Worm (Caenorhabditis elegans) whole organism, young adult: ENCODE data around the gene F55G7.4.

Experiments used
- B0019.2 ChIP-seq: fragments of 200-800 bp; sonication (Bioruptor generic); conservative IDR thresholded peaks from 2 replicates; pipeline ENCODE4 v1.3.6; 2022; ENCODE audit warnings: missing genetic modification reagents, missing genetic modification characterization, missing compliant biosample characterization
- B0035.1 ChIP-seq: sonication (generic microtip); optimal IDR thresholded peaks from 2 replicates; lab custom pipeline; 2016; ENCODE audit warnings: missing genetic modification characterization, mild to moderate bottlenecking, missing compliant biosample characterization, missing genotype, missing genetic modification reagents
- B0336.3 ChIP-seq: fragments of 200-800 bp; sonication (Bioruptor generic); IDR thresholded peaks from 2 replicates; pipeline ENCODE4 v1.3.6; 2022; ENCODE audit warnings: missing genetic modification characterization, missing compliant biosample characterization
- F49E8.2 ChIP-seq: sonication (generic microtip); optimal IDR thresholded peaks from 3 replicates; lab custom pipeline; 2017; ENCODE audit warnings: missing genetic modification characterization, mild to moderate bottlenecking, missing compliant biosample characterization, antibody characterized with exemption, moderate library complexity; ENCODE audit not compliant: insufficient read depth
- ZK185.1 ChIP-seq: sonication (generic microtip); optimal IDR thresholded peaks from 2 replicates; lab custom pipeline; 2016; ENCODE audit warnings: mild to moderate bottlenecking, missing genetic modification characterization, missing compliant biosample characterization; ENCODE audit not compliant: poor library complexity, severe bottlenecking
- aptf-3 ChIP-seq: fragments of 200-800 bp; sonication (Bioruptor generic); IDR thresholded peaks from 2 replicates; pipeline ENCODE4 v1.3.6; 2022; ENCODE audit warnings: missing genetic modification characterization, missing compliant biosample characterization
- attf-3 ChIP-seq: fragments of 200-800 bp; sonication (Bioruptor generic); conservative IDR thresholded peaks from 2 replicates; pipeline ENCODE4 v1.3.6; 2022; ENCODE audit warnings: missing genetic modification reagents, missing genetic modification characterization, missing compliant biosample characterization
- cebp-1 ChIP-seq, 2 experiments: fragments of 200-800 bp in 1 of 2; sonication (Bioruptor generic) in 1 of 2; sonication (generic microtip) in 1 of 2; IDR thresholded peaks in 1 of 2; optimal IDR thresholded peaks in 1 of 2; 2 replicates each; pipeline versions ENCODE4 v1.3.6 to Lab custom; 2017 to 2022; ENCODE audit warnings: missing compliant biosample characterization in 2 of 2, missing genetic modification characterization in 2 of 2, mild to moderate bottlenecking in 1 of 2, missing genetic modification reagents in 1 of 2, moderate library complexity in 1 of 2
- die-1 ChIP-seq: sonication (generic microtip); optimal IDR thresholded peaks from 2 replicates; lab custom pipeline; 2016; ENCODE audit warnings: missing genotype, mild to moderate bottlenecking, missing genetic modification characterization, missing compliant biosample characterization
- ekl-4 ChIP-seq: fragments of 200-800 bp; sonication (Bioruptor generic); IDR thresholded peaks from 2 replicates; pipeline ENCODE4 v1.3.6; 2022; ENCODE audit warnings: missing genetic modification reagents, missing genetic modification characterization, missing compliant biosample characterization
- ets-4 ChIP-seq: fragments of 200-800 bp; sonication (Bioruptor generic); optimal IDR thresholded peaks from 2 replicates; lab custom pipeline; 2018; ENCODE audit warnings: mild to moderate bottlenecking, missing genetic modification characterization, missing compliant biosample characterization
- gei-17 ChIP-seq: fragments of 200-800 bp; sonication (Bioruptor generic); optimal IDR thresholded peaks from 2 replicates; lab custom pipeline; 2018; ENCODE audit warnings: mild to moderate bottlenecking, missing genetic modification characterization, missing compliant biosample characterization
- hrde-1 ChIP-seq: sonication (generic microtip); optimal IDR thresholded peaks from 2 replicates; lab custom pipeline; 2016; ENCODE audit warnings: missing genetic modification characterization, mild to moderate bottlenecking, missing compliant biosample characterization, moderate library complexity, missing genotype, missing genetic modification reagents, borderline replicate concordance
- lag-1 ChIP-seq: fragments of 200-800 bp; sonication (Bioruptor generic); IDR thresholded peaks from 2 replicates; pipeline ENCODE4 v1.3.6; 2022; ENCODE audit warnings: missing genetic modification reagents, missing genetic modification characterization, missing compliant biosample characterization
- lin-26 ChIP-seq: fragments of 200-800 bp; sonication (Bioruptor generic); IDR thresholded peaks from 2 replicates; pipeline ENCODE4 v1.3.6; 2022; ENCODE audit warnings: missing genetic modification reagents, missing genetic modification characterization, missing compliant biosample characterization
- lin-35 ChIP-seq, 3 experiments: fragments of 150-350 bp in 2 of 3; sonication (generic microtip) in 1 of 3; optimal IDR thresholded peaks; 2 replicates each; lab custom pipeline; 2014 to 2018; ENCODE audit warnings: missing biosample characterization in 3 of 3, missing genetic modification characterization in 3 of 3, missing genetic modification reagents in 3 of 3
- lin-40 ChIP-seq: sonication (generic microtip); optimal IDR thresholded peaks from 2 replicates; lab custom pipeline; 2016; ENCODE audit warnings: missing genetic modification characterization, mild to moderate bottlenecking, missing compliant biosample characterization, missing genotype, missing genetic modification reagents
- nfya-1 ChIP-seq: sonication (generic microtip); optimal IDR thresholded peaks from 2 replicates; lab custom pipeline; 2017; ENCODE audit warnings: antibody characterized with exemption, missing compliant biosample characterization, missing genetic modification characterization, borderline replicate concordance; ENCODE audit not compliant: insufficient read depth
- nfya-2 ChIP-seq: fragments of 200-800 bp; sonication (Bioruptor generic); IDR thresholded peaks from 2 replicates; pipeline ENCODE4 v1.3.6; 2022; ENCODE audit warnings: missing genetic modification reagents, missing genetic modification characterization, missing compliant biosample characterization
- nfyb-1 ChIP-seq: fragments of 200-800 bp; sonication (Bioruptor generic); IDR thresholded peaks from 2 replicates; pipeline ENCODE4 v1.3.6; 2022; ENCODE audit warnings: missing genetic modification reagents, missing genetic modification characterization, missing compliant biosample characterization
- nhr-120 ChIP-seq: fragments of 200-800 bp; sonication (Bioruptor generic); IDR thresholded peaks from 2 replicates; pipeline ENCODE4 v1.3.6; 2022; ENCODE audit warnings: missing genetic modification characterization, missing compliant biosample characterization
- nhr-80 ChIP-seq: sonication (generic microtip); optimal IDR thresholded peaks from 2 replicates; lab custom pipeline; 2016; ENCODE audit warnings: missing genetic modification characterization, missing compliant biosample characterization
- nhr-90 ChIP-seq: sonication (generic microtip); optimal IDR thresholded peaks from 2 replicates; lab custom pipeline; 2016; ENCODE audit warnings: missing genotype, mild to moderate bottlenecking, missing genetic modification characterization, missing compliant biosample characterization
- pbrm-1 ChIP-seq: fragments of 200-800 bp; sonication (Bioruptor generic); IDR thresholded peaks from 2 replicates; pipeline ENCODE4 v1.3.6; 2022; ENCODE audit warnings: missing genetic modification reagents, missing genetic modification characterization, missing compliant biosample characterization
- repo-1 ChIP-seq: sonication (generic microtip); optimal IDR thresholded peaks from 2 replicates; lab custom pipeline; 2017; ENCODE audit warnings: mild to moderate bottlenecking, missing genetic modification characterization, missing compliant biosample characterization
- somi-1 ChIP-seq: fragments of 200-800 bp; sonication (Bioruptor generic); optimal IDR thresholded peaks from 2 replicates; lab custom pipeline; 2018; ENCODE audit warnings: mild to moderate bottlenecking, missing genetic modification characterization, missing compliant biosample characterization
- tlf-1 ChIP-seq: fragments of 200-800 bp; sonication (Bioruptor generic); optimal IDR thresholded peaks from 2 replicates; lab custom pipeline; 2018; ENCODE audit warnings: mild to moderate bottlenecking, missing genetic modification characterization, missing compliant biosample characterization
- xnd-1 ChIP-seq: sonication (generic microtip); optimal IDR thresholded peaks from 2 replicates; lab custom pipeline; 2016; ENCODE audit warnings: missing genotype, missing genetic modification reagents, missing genetic modification characterization, missing compliant biosample characterization
- zim-3 ChIP-seq: sonication (generic microtip); optimal IDR thresholded peaks from 2 replicates; lab custom pipeline; 2017; ENCODE audit warnings: mild to moderate bottlenecking, missing genetic modification characterization, moderate library complexity, missing compliant biosample characterization
- ztf-28 ChIP-seq: fragments of 200-800 bp; sonication (Bioruptor generic); IDR thresholded peaks from 2 replicates; pipeline ENCODE4 v1.3.6; 2022; ENCODE audit warnings: missing genetic modification reagents, missing genetic modification characterization, missing compliant biosample characterization

F55G7.4 gene

DNA sequence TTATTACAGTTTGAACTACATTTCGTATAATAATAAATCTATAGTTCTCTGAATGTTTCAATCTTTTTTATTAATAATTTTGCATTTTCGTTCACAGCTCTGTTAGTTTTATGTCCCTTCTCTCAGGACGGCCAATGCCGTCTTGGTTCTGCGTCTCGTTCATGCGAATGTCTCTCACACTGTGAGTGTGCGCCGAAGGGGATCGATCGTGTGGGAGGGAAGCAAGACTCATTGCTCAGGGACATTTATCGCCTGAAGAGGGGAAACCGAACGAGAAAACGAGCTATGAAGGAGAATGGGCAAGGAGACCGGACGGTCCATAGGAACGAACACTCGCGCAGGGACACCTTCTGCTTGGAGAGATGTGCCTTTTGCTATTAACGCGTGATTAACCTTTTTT, 28.7 kb upstream of the F55G7.4 start:
- TF ChIP-seq B0035.1 (tag; lab: Kevin White, UChicago), result no peak
- no peak for TF ChIP-seq pbrm-1

DNA sequence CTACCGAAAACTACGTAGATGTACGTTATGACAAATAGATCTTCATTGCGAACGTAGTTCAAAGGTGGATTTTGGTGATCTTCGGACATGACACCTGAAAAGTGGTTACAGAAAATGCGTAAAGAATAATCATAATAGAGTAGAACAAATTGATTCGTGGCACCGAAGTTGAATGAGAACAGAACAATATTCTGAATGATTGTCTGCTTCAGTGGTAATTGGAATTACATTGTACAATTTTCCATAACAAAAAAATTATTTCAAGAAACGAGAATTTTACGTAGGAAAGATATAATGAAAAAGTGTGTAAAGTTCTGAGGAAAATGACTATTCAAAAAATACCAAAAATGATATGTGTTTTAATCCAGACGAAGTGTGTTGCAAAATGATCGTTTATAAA, 25.0 kb upstream of the F55G7.4 start, which contains the start of gene Y62H9A.10:
Gene Y62H9A.10 (minus strand): TSS at position 101 of the 400 bp plus-strand sequence.
- no peak for TF ChIP-seq lag-1 (GFP tag; lab: Robert Waterston, UW)
- no peak for TF ChIP-seq hrde-1 (tag; lab: Kevin White, UChicago)
- no peak for TF ChIP-seq nfyb-1 (GFP tag; lab: Robert Waterston, UW)

DNA sequence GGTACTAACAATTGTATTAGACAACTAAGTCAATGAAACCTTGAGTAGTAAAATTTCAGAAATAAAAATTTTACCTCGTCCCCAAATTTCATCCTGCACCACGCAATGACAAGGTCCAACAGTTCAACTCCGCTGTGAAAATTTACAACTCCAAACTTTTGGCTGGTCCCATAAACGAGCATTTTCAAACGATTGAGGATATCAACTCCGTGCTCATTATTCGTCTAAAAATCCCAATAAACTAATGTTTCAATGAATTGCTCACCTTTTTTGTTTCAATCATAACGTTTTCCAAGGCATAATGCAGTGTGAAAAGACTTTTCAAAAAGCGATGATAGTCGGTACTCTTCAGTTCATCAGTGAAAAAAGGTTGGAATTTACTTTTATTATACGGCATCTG, 21.1 kb upstream of the F55G7.4 start:
- TF ChIP-seq attf-3 (no peak), ekl-4 (GFP tag; lab: Robert Waterston, UW) (no peak), cebp-1 (GFP tag; IDR thresholded peaks at IDR 0.05; lab: Robert Waterston, UW) (no peak), cebp-1 (tag; optimal IDR thresholded peaks at IDR 0.05; lab: Kevin White, UChicago) (no peak), B0336.3 (GFP tag; lab: Robert Waterston, UW) (no peak), lin-35 (GFP tag; optimal IDR thresholded peaks at IDR 0.05; lab: Kevin White, UChicago) (no peak), die-1 (no peak)

DNA sequence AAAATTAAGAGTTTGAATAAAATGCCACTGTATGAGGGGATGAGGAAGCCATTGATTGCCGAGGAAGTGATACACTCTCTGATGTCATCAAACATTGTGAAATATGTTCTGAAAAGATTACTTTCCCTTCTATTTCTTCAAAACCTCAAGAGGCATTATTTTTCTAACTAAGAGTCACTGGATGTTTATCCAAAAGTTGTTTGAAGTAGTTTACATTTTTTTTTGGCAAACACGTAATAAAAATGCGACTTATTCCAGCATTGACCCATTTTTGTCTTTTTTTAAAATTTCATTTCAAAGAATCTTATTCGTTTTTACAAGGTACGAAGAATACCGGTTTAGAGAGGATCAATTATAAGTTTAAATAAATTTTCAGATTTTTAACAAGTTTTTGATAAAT, 20.4 kb upstream of the F55G7.4 start, which contains the start of gene Y62H9A.11:
Gene Y62H9A.11 (minus strand): TSS at position 101 of the 400 bp plus-strand sequence.
- TF ChIP-seq F49E8.2 (tag; lab: Kevin White, UChicago) (no peak), nfya-2 (GFP tag; lab: Robert Waterston, UW) (no peak), somi-1 (no peak)

DNA sequence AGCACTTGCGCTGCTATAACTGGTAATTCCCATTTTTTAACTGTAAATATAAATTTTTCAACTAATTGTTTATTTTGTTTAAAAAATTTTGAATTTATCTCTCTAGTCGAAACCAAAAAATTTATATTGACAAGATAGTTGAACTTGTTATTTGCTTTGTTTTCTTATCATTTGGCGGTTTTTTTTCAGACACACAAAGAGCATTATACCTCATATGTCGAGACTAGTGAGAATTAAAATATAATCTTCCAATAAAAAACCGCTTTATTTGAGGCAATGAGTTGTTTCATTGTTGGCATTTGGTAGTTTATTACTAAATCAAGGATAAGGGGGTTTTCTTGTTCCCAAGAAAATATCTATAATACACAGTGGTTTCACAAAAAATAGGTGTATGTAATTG, 19.5 kb upstream of the F55G7.4 start:
- no peak for TF ChIP-seq nfya-2 (GFP tag; lab: Robert Waterston, UW)
- no peak for TF ChIP-seq ztf-28
- no peak for TF ChIP-seq nhr-90 (tag; lab: Kevin White, UChicago)
- no peak for TF ChIP-seq gei-17
- no peak for TF ChIP-seq B0019.2
- no peak for TF ChIP-seq lin-35 (GFP tag; optimal IDR thresholded peaks at IDR 0.05; lab: Kevin White, UChicago)
- TF ChIP-seq tlf-1 (GFP tag; lab: Kevin White, UChicago), result no peak
- no peak for TF ChIP-seq ZK185.1 (tag; lab: Kevin White, UChicago)
- TF ChIP-seq repo-1 (tag; lab: Kevin White, UChicago), result no peak
- TF ChIP-seq xnd-1 (tag; lab: Kevin White, UChicago), result no peak
- TF ChIP-seq nfyb-1 (GFP tag; lab: Robert Waterston, UW), result no peak
- no peak for TF ChIP-seq lin-40 (tag; lab: Kevin White, UChicago)
- TF ChIP-seq die-1, result no peak
- TF ChIP-seq aptf-3 (GFP tag; lab: Robert Waterston, UW), result no peak
- no peak for TF ChIP-seq lin-26

DNA sequence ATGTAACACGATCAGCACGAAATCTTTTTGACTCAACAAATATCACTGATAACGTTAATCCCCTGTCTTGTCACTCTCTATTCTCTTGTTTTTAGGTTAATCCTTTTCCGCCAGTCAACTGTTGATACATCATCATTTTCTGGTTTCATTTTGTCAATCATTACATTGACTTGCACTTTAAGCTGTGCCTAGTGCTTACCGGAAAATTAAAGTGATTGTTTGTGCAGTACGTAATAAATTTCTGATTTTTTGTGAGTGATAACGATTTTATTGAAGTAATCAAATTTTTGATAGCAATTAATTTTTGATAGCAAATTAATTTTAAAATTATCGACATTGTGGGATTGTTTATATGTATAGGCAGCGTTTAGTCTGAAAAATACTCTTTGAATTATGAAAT, 18.5 kb upstream of the F55G7.4 start:
- TF ChIP-seq ets-4 (GFP tag; lab: Kevin White, UChicago) (peak; percentile 35), nhr-120 (GFP tag; lab: Robert Waterston, UW) (no peak), zim-3 (no peak), nfya-1 (no peak), nhr-80 (tag; lab: Kevin White, UChicago) (peak; percentile 66), gei-17 (no peak)
